Worm (Caenorhabditis elegans) whole organism, young adult: Measurements from ENCODE around the gene str-190.

Experiments
- B0035.1 ChIP-seq: sonication (generic microtip); optimal IDR thresholded peaks from 2 replicates; lab custom pipeline; 2016; ENCODE audit warnings: missing genetic modification characterization, mild to moderate bottlenecking, missing compliant biosample characterization, missing genotype, missing genetic modification reagents
- B0261.1 ChIP-seq: sonication (generic microtip); optimal IDR thresholded peaks from 2 replicates; lab custom pipeline; 2016; ENCODE audit warnings: mild to moderate bottlenecking, missing genetic modification characterization, moderate library complexity, missing compliant biosample characterization
- D2030.7 ChIP-seq: fragments of 200-800 bp; sonication (Bioruptor generic); IDR thresholded peaks from 2 replicates; pipeline ENCODE4 v1.3.6; 2022; ENCODE audit warnings: missing genetic modification reagents, missing genetic modification characterization, missing compliant biosample characterization
- F33H1.4 ChIP-seq: fragments of 200-800 bp; sonication (Bioruptor generic); IDR thresholded peaks from 2 replicates; pipeline ENCODE4 v1.3.6; 2022; ENCODE audit warnings: missing genetic modification reagents, missing genetic modification characterization, missing compliant biosample characterization
- F52B5.7 ChIP-seq: sonication (generic microtip); optimal IDR thresholded peaks from 2 replicates; lab custom pipeline; 2016; ENCODE audit warnings: mild to moderate bottlenecking, missing genetic modification characterization, missing compliant biosample characterization
- F57A8.1 ChIP-seq: fragments of 200-800 bp; sonication (Bioruptor generic); optimal IDR thresholded peaks from 2 replicates; lab custom pipeline; 2018; ENCODE audit warnings: mild to moderate bottlenecking, missing genetic modification characterization, moderate library complexity, missing compliant biosample characterization
- F57C9.4 ChIP-seq: sonication (generic microtip); optimal IDR thresholded peaks from 2 replicates; lab custom pipeline; 2017; ENCODE audit warnings: mild to moderate bottlenecking, missing genetic modification characterization, missing compliant biosample characterization
- Y53G8AR.9 ChIP-seq: fragments of 200-800 bp; sonication (Bioruptor generic); conservative IDR thresholded peaks from 2 replicates; pipeline ENCODE4 v1.3.6; 2022; ENCODE audit warnings: missing genetic modification reagents, missing genetic modification characterization, missing compliant biosample characterization
- Y95B8A.8 ChIP-seq: fragments of 200-800 bp; sonication (Bioruptor generic); IDR thresholded peaks from 2 replicates; pipeline ENCODE4 v1.3.6; 2022; ENCODE audit warnings: missing genetic modification reagents, missing genetic modification characterization, missing compliant biosample characterization
- akir-1 ChIP-seq: fragments of 200-800 bp; sonication (Bioruptor generic); optimal IDR thresholded peaks from 2 replicates; lab custom pipeline; 2018; ENCODE audit warnings: mild to moderate bottlenecking, missing genetic modification characterization, moderate library complexity, missing compliant biosample characterization
- aptf-2 ChIP-seq: fragments of 200-800 bp; sonication (Bioruptor generic); conservative IDR thresholded peaks from 2 replicates; pipeline ENCODE4 v1.3.6; 2022; ENCODE audit warnings: missing genetic modification reagents, missing genetic modification characterization, missing compliant biosample characterization
- aptf-3 ChIP-seq: fragments of 200-800 bp; sonication (Bioruptor generic); IDR thresholded peaks from 2 replicates; pipeline ENCODE4 v1.3.6; 2022; ENCODE audit warnings: missing genetic modification characterization, missing compliant biosample characterization
- atf-7 ChIP-seq: sonication (generic microtip); optimal IDR thresholded peaks from 2 replicates; lab custom pipeline; 2017; ENCODE audit warnings: mild to moderate bottlenecking, missing genetic modification characterization, missing compliant biosample characterization
- attf-3 ChIP-seq: fragments of 200-800 bp; sonication (Bioruptor generic); conservative IDR thresholded peaks from 2 replicates; pipeline ENCODE4 v1.3.6; 2022; ENCODE audit warnings: missing genetic modification reagents, missing genetic modification characterization, missing compliant biosample characterization
- attf-5 ChIP-seq: fragments of 200-800 bp; sonication (Bioruptor generic); optimal IDR thresholded peaks from 2 replicates; lab custom pipeline; 2018; ENCODE audit warnings: mild to moderate bottlenecking, missing genetic modification characterization, missing compliant biosample characterization
- bed-1 ChIP-seq: fragments of 200-800 bp; sonication (Bioruptor generic); IDR thresholded peaks from 2 replicates; pipeline ENCODE4 v1.3.6; 2022; ENCODE audit warnings: missing genetic modification reagents, missing genetic modification characterization, missing compliant biosample characterization
- ccch-3 ChIP-seq: fragments of 200-800 bp; sonication (Bioruptor generic); optimal IDR thresholded peaks from 2 replicates; lab custom pipeline; 2018; ENCODE audit warnings: mild to moderate bottlenecking, missing genetic modification characterization, missing compliant biosample characterization
- ceh-58 ChIP-seq: fragments of 200-800 bp; sonication (Bioruptor generic); IDR thresholded peaks from 2 replicates; pipeline ENCODE4 v1.3.6; 2022; ENCODE audit warnings: missing genetic modification characterization, missing compliant biosample characterization
- dpff-1 ChIP-seq: sonication (generic microtip); optimal IDR thresholded peaks from 2 replicates; lab custom pipeline; 2017; ENCODE audit warnings: mild to moderate bottlenecking, missing genetic modification characterization, missing compliant biosample characterization
- dpl-1 ChIP-seq: fragments of 150-350 bp; optimal IDR thresholded peaks from 2 replicates; lab custom pipeline; 2014; ENCODE audit warnings: missing biosample characterization, missing genetic modification reagents, missing genetic modification characterization
- ets-4 ChIP-seq: fragments of 200-800 bp; sonication (Bioruptor generic); optimal IDR thresholded peaks from 2 replicates; lab custom pipeline; 2018; ENCODE audit warnings: mild to moderate bottlenecking, missing genetic modification characterization, missing compliant biosample characterization
- hsf-1 ChIP-seq: fragments of 200-800 bp; sonication (Bioruptor generic); IDR thresholded peaks from 2 replicates; pipeline ENCODE4 v1.3.6; 2022; ENCODE audit warnings: missing genetic modification reagents, missing genetic modification characterization, missing compliant biosample characterization
- lin-35 ChIP-seq, 3 experiments: fragments of 150-350 bp in 2 of 3; sonication (generic microtip) in 1 of 3; optimal IDR thresholded peaks; 2 replicates each; lab custom pipeline; 2014 to 2018; ENCODE audit warnings: missing biosample characterization in 3 of 3, missing genetic modification characterization in 3 of 3, missing genetic modification reagents in 3 of 3
- lin-54 ChIP-seq: fragments of 200-800 bp; sonication (Bioruptor generic); optimal IDR thresholded peaks from 2 replicates; lab custom pipeline; 2018; ENCODE audit warnings: mild to moderate bottlenecking, missing genetic modification characterization, missing compliant biosample characterization
- lir-1 ChIP-seq: fragments of 200-800 bp; sonication (Bioruptor generic); conservative IDR thresholded peaks from 2 replicates; pipeline ENCODE4 v1.3.6; 2022; ENCODE audit warnings: missing genetic modification reagents, missing genetic modification characterization, missing compliant biosample characterization
- lsl-1 ChIP-seq: fragments of 200-800 bp; sonication (Bioruptor generic); optimal IDR thresholded peaks from 2 replicates; lab custom pipeline; 2018; ENCODE audit warnings: mild to moderate bottlenecking, missing genetic modification characterization, moderate library complexity, missing compliant biosample characterization
- madf-10 ChIP-seq: sonication (generic microtip); optimal IDR thresholded peaks from 2 replicates; lab custom pipeline; 2016; ENCODE audit warnings: mild to moderate bottlenecking, missing genetic modification characterization, missing compliant biosample characterization
- mcd-1 ChIP-seq: fragments of 200-800 bp; sonication (Bioruptor generic); IDR thresholded peaks from 2 replicates; pipeline ENCODE4 v1.3.6; 2022; ENCODE audit warnings: missing genetic modification reagents, missing genetic modification characterization, missing compliant biosample characterization
- mel-28 ChIP-seq: sonication (generic microtip); optimal IDR thresholded peaks from 2 replicates; lab custom pipeline; 2016; ENCODE audit warnings: borderline replicate concordance, mild to moderate bottlenecking, missing genetic modification characterization, missing compliant biosample characterization
- mes-4 ChIP-seq: sonication (generic microtip); optimal IDR thresholded peaks from 2 replicates; lab custom pipeline; 2016; ENCODE audit warnings: missing genotype, missing genetic modification characterization, missing compliant biosample characterization
- nfya-1 ChIP-seq: sonication (generic microtip); optimal IDR thresholded peaks from 2 replicates; lab custom pipeline; 2017; ENCODE audit warnings: antibody characterized with exemption, missing compliant biosample characterization, missing genetic modification characterization, borderline replicate concordance; ENCODE audit not compliant: insufficient read depth
- nfya-2 ChIP-seq: fragments of 200-800 bp; sonication (Bioruptor generic); IDR thresholded peaks from 2 replicates; pipeline ENCODE4 v1.3.6; 2022; ENCODE audit warnings: missing genetic modification reagents, missing genetic modification characterization, missing compliant biosample characterization
- nhr-90 ChIP-seq: sonication (generic microtip); optimal IDR thresholded peaks from 2 replicates; lab custom pipeline; 2016; ENCODE audit warnings: missing genotype, mild to moderate bottlenecking, missing genetic modification characterization, missing compliant biosample characterization
- rcor-1 ChIP-seq: fragments of 200-800 bp; sonication (Bioruptor generic); IDR thresholded peaks from 2 replicates; pipeline ENCODE4 v1.3.6; 2022; ENCODE audit warnings: missing genetic modification reagents, missing genetic modification characterization, missing compliant biosample characterization
- sdz-38 ChIP-seq: sonication (generic microtip); optimal IDR thresholded peaks from 2 replicates; lab custom pipeline; 2016; ENCODE audit warnings: missing genotype, missing genetic modification characterization, missing compliant biosample characterization
- sea-2 ChIP-seq: fragments of 200-800 bp; sonication (Bioruptor generic); IDR thresholded peaks from 2 replicates; pipeline ENCODE4 v1.3.6; 2022; ENCODE audit warnings: missing genetic modification characterization, missing compliant biosample characterization
- somi-1 ChIP-seq: fragments of 200-800 bp; sonication (Bioruptor generic); optimal IDR thresholded peaks from 2 replicates; lab custom pipeline; 2018; ENCODE audit warnings: mild to moderate bottlenecking, missing genetic modification characterization, missing compliant biosample characterization
- sptf-2 ChIP-seq: fragments of 200-800 bp; sonication (Bioruptor generic); optimal IDR thresholded peaks from 2 replicates; lab custom pipeline; 2018; ENCODE audit warnings: mild to moderate bottlenecking, missing genetic modification characterization, missing compliant biosample characterization
- tbx-9 ChIP-seq: sonication (generic microtip); optimal IDR thresholded peaks from 2 replicates; lab custom pipeline; 2016; ENCODE audit warnings: borderline replicate concordance, missing genetic modification characterization, inconsistent platforms, missing compliant biosample characterization
- unc-130 ChIP-seq: sonication (generic microtip); optimal IDR thresholded peaks from 2 replicates; lab custom pipeline; 2016; ENCODE audit warnings: missing genetic modification reagents, missing genetic modification characterization, missing compliant biosample characterization
- ztf-25 ChIP-seq: fragments of 200-800 bp; sonication (Bioruptor generic); IDR thresholded peaks from 2 replicates; pipeline ENCODE4 v1.3.6; 2022; ENCODE audit warnings: missing genetic modification reagents, missing genetic modification characterization, missing compliant biosample characterization
- ztf-26 ChIP-seq: sonication (generic microtip); optimal IDR thresholded peaks from 2 replicates; lab custom pipeline; 2017; ENCODE audit warnings: missing genetic modification characterization, missing compliant biosample characterization
- ztf-28 ChIP-seq: fragments of 200-800 bp; sonication (Bioruptor generic); IDR thresholded peaks from 2 replicates; pipeline ENCODE4 v1.3.6; 2022; ENCODE audit warnings: missing genetic modification reagents, missing genetic modification characterization, missing compliant biosample characterization

str-190 gene

ce11 chrV:7501194-7501593 lies 22.9 kb upstream of the str-190 start:
- no peak for TF ChIP-seq sea-2 (GFP tag; lab: Robert Waterston, UW)
- TF ChIP-seq ccch-3 (GFP tag; lab: Kevin White, UChicago), result no peak
- TF ChIP-seq Y95B8A.8, result no peak
- TF ChIP-seq F57C9.4 (tag; lab: Kevin White, UChicago), result no peak
- no peak for TF ChIP-seq aptf-3
- TF ChIP-seq attf-5 (GFP tag; lab: Kevin White, UChicago), result no peak
- no peak for TF ChIP-seq nhr-90 (tag; lab: Kevin White, UChicago)
- no peak for TF ChIP-seq unc-130
- no peak for TF ChIP-seq B0261.1 (tag; lab: Kevin White, UChicago)
- TF ChIP-seq lin-54 (GFP tag; lab: Kevin White, UChicago), result no peak
- no peak for TF ChIP-seq attf-3
- no peak for TF ChIP-seq ztf-25 (GFP tag; lab: Robert Waterston, UW)
- no peak for TF ChIP-seq sptf-2
- no peak for TF ChIP-seq rcor-1
- no peak for TF ChIP-seq nfya-1 (tag; lab: Kevin White, UChicago)
- TF ChIP-seq lir-1 (GFP tag; lab: Robert Waterston, UW), result no peak
- TF ChIP-seq dpl-1 (GFP tag; lab: Kevin White, UChicago), result no peak
- TF ChIP-seq ztf-26 (tag; lab: Kevin White, UChicago), result no peak
- TF ChIP-seq F33H1.4 (GFP tag; lab: Robert Waterston, UW), result no peak
- TF ChIP-seq F52B5.7, result no peak

ce11 chrV:7497440-7497839 lies 19.1 kb upstream of the str-190 start, which contains the start of gene srh-79:
Gene srh-79, plus strand, starts transcription at chrV:7497740.
- TF ChIP-seq tbx-9 (tag; lab: Kevin White, UChicago) (no peak), mcd-1 (GFP tag; lab: Robert Waterston, UW) (no peak), ceh-58 (GFP tag; lab: Robert Waterston, UW) (no peak), D2030.7 (no peak), B0035.1 (tag; lab: Kevin White, UChicago) (no peak), hsf-1 (GFP tag; lab: Robert Waterston, UW) (no peak), mes-4 (tag; lab: Kevin White, UChicago) (no peak), attf-3 (no peak), bed-1 (no peak), somi-1 (GFP tag; lab: Kevin White, UChicago) (no peak), ztf-28 (GFP tag; lab: Robert Waterston, UW) (no peak), F57A8.1 (no peak), lsl-1 (no peak), aptf-2 (GFP tag; lab: Robert Waterston, UW) (no peak), sdz-38 (tag; lab: Kevin White, UChicago) (no peak), rcor-1 (no peak), mel-28 (tag; lab: Kevin White, UChicago) (no peak), atf-7 (no peak), lin-54 (GFP tag; lab: Kevin White, UChicago) (no peak), akir-1 (GFP tag; lab: Kevin White, UChicago) (no peak)
- TF ChIP-seq, all 124 proteins: peak for 0

- TF ChIP-seq D2030.7 (no peak), Y53G8AR.9 (GFP tag; lab: Robert Waterston, UW) (no peak), ets-4 (GFP tag; lab: Kevin White, UChicago) (no peak), lin-35 (GFP tag; optimal IDR thresholded peaks at IDR 0.05; lab: Kevin White, UChicago) (no peak), nfya-2 (GFP tag; lab: Robert Waterston, UW) (no peak), madf-10 (tag; lab: Kevin White, UChicago) (no peak), lin-54 (GFP tag; lab: Kevin White, UChicago) (no peak), dpff-1 (tag; lab: Kevin White, UChicago) (no peak)
Measured at ce11 chrV:7495189-7495588, 16.9 kb upstream of the str-190 start, which contains the start of gene srbc-11. Gene srbc-11, minus strand, starts transcription at chrV:7495289.
